Worm (Caenorhabditis elegans): ENCODE measurements around the gene F58H1.3.
A peak's percentile ranks its signal among the peaks of the same experiment; 100 is the strongest.

ce11 chrV:11933196-11934028, at the start of gene F58H1.3, which contains the start of gene aman-2:
- TF ChIP-seq elt-1 (tag; optimal IDR thresholded peaks at IDR 0.05): no peak
- TF ChIP-seq nhr-11 (tag; optimal IDR thresholded peaks at IDR 0.05): no peak
- TF ChIP-seq nhr-12 (tag; optimal IDR thresholded peaks at IDR 0.05): no peak
- TF ChIP-seq ama-1 (optimal IDR thresholded peaks at IDR 0.05): no peak
- TF ChIP-seq ceh-82 (tag; optimal IDR thresholded peaks at IDR 0.05): no peak
- TF ChIP-seq mab-5 (tag; optimal IDR thresholded peaks at IDR 0.05): no peak
- TF ChIP-seq nhr-6 (tag; optimal IDR thresholded peaks at IDR 0.05): no peak
- no peak for TF ChIP-seq nhr-25 (tag; optimal IDR thresholded peaks at IDR 0.05)
- TF ChIP-seq snpc-4 (tag; optimal IDR thresholded peaks at IDR 0.05): peak; percentile 11

Data from whole organism, L2 larva.